Fruit fly (Drosophila melanogaster) whole organism, embryonic: ENCODE results near the gene CG31636.

ENCODE experiments used
- Asciz ChIP-seq: fragments of 200-800 bp; sonication (Bioruptor generic); optimal IDR thresholded peaks from 2 replicates; lab custom pipeline; 2017; ENCODE audit warnings: missing biosample characterization, mild to moderate bottlenecking, missing genetic modification characterization, missing genetic modification reagents
- Atf3 ChIP-seq: fragments of 200-800 bp; sonication (Bioruptor generic); optimal IDR thresholded peaks from 3 replicates; lab custom pipeline; 2016; ENCODE audit warnings: missing biosample characterization, missing genetic modification characterization
- C15 ChIP-seq: fragments of 200-800 bp; sonication (Bioruptor generic); IDR thresholded peaks from 3 replicates; pipeline ENCODE4 v1.3.6; 2022; ENCODE audit warnings: missing biosample characterization, missing genetic modification characterization
- CG10959 ChIP-seq: fragments of 200-800 bp; sonication (Bioruptor generic); IDR thresholded peaks from 2 replicates; pipeline ENCODE4 v1.3.6; 2022; ENCODE audit warnings: missing biosample characterization, missing genetic modification characterization
- CG11456 ChIP-seq: fragments of 200-800 bp; sonication (Bioruptor generic); IDR thresholded peaks from 3 replicates; pipeline ENCODE4 v1.3.6; 2022; ENCODE audit warnings: missing biosample characterization, missing genetic modification characterization
- CG12219 ChIP-seq: fragments of 200-800 bp; sonication (Bioruptor generic); optimal IDR thresholded peaks from 3 replicates; lab custom pipeline; 2018; ENCODE audit warnings: missing biosample characterization, mild to moderate bottlenecking, missing genetic modification characterization
- CG14710 ChIP-seq: fragments of 200-800 bp; sonication (Bioruptor generic); optimal IDR thresholded peaks from 3 replicates; lab custom pipeline; 2019; ENCODE audit warnings: missing biosample characterization, mild to moderate bottlenecking, missing genetic modification characterization, moderate library complexity
- CG14860 ChIP-seq: fragments of 200-800 bp; sonication (Bioruptor generic); IDR thresholded peaks from 3 replicates; pipeline ENCODE4 v1.3.6; 2022; ENCODE audit warnings: missing biosample characterization, missing genetic modification characterization; ENCODE audit not compliant: partially characterized antibody
- CG15073 ChIP-seq: fragments of 200-800 bp; sonication (Bioruptor generic); optimal IDR thresholded peaks from 2 replicates; lab custom pipeline; 2016; ENCODE audit warnings: missing biosample characterization, missing genetic modification characterization
- CG16813 ChIP-seq: fragments of 200-800 bp; sonication (Bioruptor generic); IDR thresholded peaks from 3 replicates; pipeline ENCODE4 v1.3.6; 2022; ENCODE audit warnings: missing biosample characterization, missing genetic modification characterization; ENCODE audit not compliant: partially characterized antibody
- CG17568 ChIP-seq: fragments of 200-800 bp; sonication (Bioruptor generic); optimal IDR thresholded peaks from 2 replicates; lab custom pipeline; 2018; ENCODE audit warnings: missing biosample characterization, mild to moderate bottlenecking, missing genetic modification characterization, moderate library complexity
- CG1832 ChIP-seq: fragments of 200-800 bp; sonication (Bioruptor generic); optimal IDR thresholded peaks from 2 replicates; lab custom pipeline; 2017; ENCODE audit warnings: missing biosample characterization, mild to moderate bottlenecking, missing genetic modification characterization, inconsistent platforms
- CG18764 ChIP-seq: fragments of 200-800 bp; sonication (Bioruptor generic); optimal IDR thresholded peaks from 3 replicates; lab custom pipeline; 2016; ENCODE audit warnings: missing biosample characterization, missing genetic modification characterization
- CG2678 ChIP-seq: fragments of 200-800 bp; sonication (Bioruptor generic); optimal IDR thresholded peaks from 3 replicates; lab custom pipeline; 2019; ENCODE audit warnings: missing biosample characterization, mild to moderate bottlenecking, missing genetic modification characterization, moderate library complexity
- CG2889 ChIP-seq: fragments of 200-800 bp; sonication (Bioruptor generic); IDR thresholded peaks from 3 replicates; pipeline ENCODE4 v1.3.6; 2022; ENCODE audit warnings: missing biosample characterization, missing genetic modification characterization
- CG30431 ChIP-seq: fragments of 200-800 bp; sonication (Bioruptor generic); optimal IDR thresholded peaks from 2 replicates; lab custom pipeline; 2017; ENCODE audit warnings: missing biosample characterization, missing genetic modification characterization
- CG34376 ChIP-seq: fragments of 200-800 bp; sonication (Bioruptor generic); optimal IDR thresholded peaks from 2 replicates; lab custom pipeline; 2018; ENCODE audit warnings: missing biosample characterization, mild to moderate bottlenecking, missing genetic modification characterization
- CG3847 ChIP-seq: fragments of 200-800 bp; sonication (Bioruptor generic); IDR thresholded peaks from 2 replicates; pipeline ENCODE4 v1.3.6; 2022; ENCODE audit warnings: missing biosample characterization, missing genetic modification characterization
- CG4707 ChIP-seq: fragments of 200-800 bp; sonication (Bioruptor generic); optimal IDR thresholded peaks from 2 replicates; lab custom pipeline; 2018; ENCODE audit warnings: missing biosample characterization, mild to moderate bottlenecking, missing genetic modification characterization, moderate library complexity
- CG5180 ChIP-seq: fragments of 200-800 bp; sonication (Bioruptor generic); optimal IDR thresholded peaks from 3 replicates; lab custom pipeline; 2017; ENCODE audit warnings: missing biosample characterization, missing genetic modification characterization, mild to moderate bottlenecking, moderate library complexity, missing genetic modification reagents
- CG6683 ChIP-seq: fragments of 200-800 bp; sonication (Bioruptor generic); optimal IDR thresholded peaks from 2 replicates; lab custom pipeline; 2017; ENCODE audit warnings: missing biosample characterization, mild to moderate bottlenecking, missing genetic modification characterization, missing genetic modification reagents
- CG8924 ChIP-seq: fragments of 200-800 bp; optimal IDR thresholded peaks from 3 replicates; lab custom pipeline; 2019; ENCODE audit warnings: missing biosample characterization, mild to moderate bottlenecking, missing genetic modification characterization, moderate library complexity
- Doc3 ChIP-seq: fragments of 200-800 bp; sonication (Bioruptor generic); IDR thresholded peaks from 3 replicates; pipeline ENCODE4 v1.3.6; 2022; ENCODE audit warnings: missing biosample characterization, missing genetic modification characterization; ENCODE audit not compliant: partially characterized antibody
- HLH54F ChIP-seq: fragments of 200-800 bp; sonication (Bioruptor generic); optimal IDR thresholded peaks from 3 replicates; lab custom pipeline; 2016; ENCODE audit warnings: missing biosample characterization, missing genetic modification characterization
- HmgD ChIP-seq: fragments of 200-800 bp; sonication (Bioruptor generic); optimal IDR thresholded peaks from 3 replicates; lab custom pipeline; 2016; ENCODE audit warnings: missing biosample characterization, missing genetic modification characterization
- Mad ChIP-seq: fragments of 200-800 bp; sonication (Bioruptor generic); optimal IDR thresholded peaks from 2 replicates; lab custom pipeline; 2016; ENCODE audit warnings: missing biosample characterization, missing genetic modification characterization
- Sox100B ChIP-seq: fragments of 200-800 bp; sonication (Bioruptor generic); optimal IDR thresholded peaks from 3 replicates; lab custom pipeline; 2018; ENCODE audit warnings: missing biosample characterization, mild to moderate bottlenecking, missing genetic modification characterization
- ab ChIP-seq: fragments of 200-800 bp; sonication (Bioruptor generic); optimal IDR thresholded peaks from 2 replicates; lab custom pipeline; 2016; ENCODE audit warnings: missing biosample characterization, missing genetic modification characterization
- bowl ChIP-seq: fragments of 200-800 bp; sonication (Bioruptor generic); IDR thresholded peaks from 2 replicates; pipeline ENCODE4 v1.3.6; 2022; ENCODE audit warnings: missing biosample characterization, missing genetic modification characterization
- chinmo ChIP-seq: fragments of 200-800 bp; sonication (Bioruptor generic); IDR thresholded peaks from 4 replicates; pipeline ENCODE4 v1.3.6; 2022; ENCODE audit warnings: missing biosample characterization, missing genetic modification characterization; ENCODE audit not compliant: partially characterized antibody
- crp ChIP-seq, 2 experiments: fragments of 200-800 bp; sonication (Bioruptor generic); optimal IDR thresholded peaks; 2 replicates in 1 of 2; 3 replicates in 1 of 2; lab custom pipeline; 2017; ENCODE audit warnings: missing biosample characterization in 2 of 2, missing genetic modification characterization in 2 of 2, mild to moderate bottlenecking in 1 of 2, moderate library complexity in 1 of 2
- da ChIP-seq: fragments of 200-800 bp; sonication (Bioruptor generic); optimal IDR thresholded peaks from 2 replicates; lab custom pipeline; 2016; ENCODE audit warnings: missing biosample characterization, missing genetic modification characterization
- dimm ChIP-seq: fragments of 200-800 bp; sonication (Bioruptor generic); IDR thresholded peaks from 2 replicates; pipeline ENCODE4 v1.3.6; 2022; ENCODE audit warnings: missing biosample characterization, missing genetic modification characterization
- dysf ChIP-seq: fragments of 200-800 bp; sonication (Bioruptor generic); IDR thresholded peaks from 3 replicates; pipeline ENCODE4 v1.3.6; 2022; ENCODE audit warnings: missing biosample characterization, missing genetic modification characterization
- ftz-f1 ChIP-seq: fragments of 200-800 bp; sonication (Bioruptor generic); optimal IDR thresholded peaks from 2 replicates; lab custom pipeline; 2016; ENCODE audit warnings: missing biosample characterization, missing genetic modification characterization
- fu2 ChIP-seq: fragments of 200-800 bp; sonication (Bioruptor generic); optimal IDR thresholded peaks from 2 replicates; lab custom pipeline; 2016; ENCODE audit warnings: missing biosample characterization, missing genetic modification characterization
- grn ChIP-seq: fragments of 200-800 bp; sonication (Bioruptor generic); optimal IDR thresholded peaks from 3 replicates; lab custom pipeline; 2017; ENCODE audit warnings: missing biosample characterization, missing genetic modification characterization
- h ChIP-seq: fragments of >200 bp; optimal IDR thresholded peaks from 2 replicates; lab custom pipeline; 2017
- her ChIP-seq: fragments of 200-800 bp; sonication (Bioruptor generic); optimal IDR thresholded peaks from 2 replicates; lab custom pipeline; 2016; ENCODE audit warnings: missing biosample characterization, missing genetic modification characterization
- knrl ChIP-seq: fragments of 200-800 bp; sonication (Bioruptor generic); IDR thresholded peaks from 3 replicates; pipeline ENCODE4 v1.3.6; 2022; ENCODE audit warnings: missing biosample characterization, missing genetic modification characterization; ENCODE audit not compliant: partially characterized antibody
- nerfin-1 ChIP-seq: fragments of 200-800 bp; sonication (Bioruptor generic); optimal IDR thresholded peaks from 3 replicates; lab custom pipeline; 2019; ENCODE audit warnings: missing biosample characterization, mild to moderate bottlenecking, missing genetic modification characterization, moderate library complexity
- nerfin-2 ChIP-seq: fragments of 200-800 bp; sonication (Bioruptor generic); IDR thresholded peaks from 2 replicates; pipeline ENCODE4 v1.3.6; 2022; ENCODE audit warnings: missing biosample characterization, missing genetic modification characterization; ENCODE audit not compliant: partially characterized antibody
- pho ChIP-seq: fragments of 200-800 bp; sonication (Bioruptor generic); optimal IDR thresholded peaks from 2 replicates; lab custom pipeline; 2016; ENCODE audit warnings: missing biosample characterization, missing genetic modification characterization
- phol ChIP-seq: fragments of 200-800 bp; sonication (Bioruptor generic); optimal IDR thresholded peaks from 3 replicates; lab custom pipeline; 2018; ENCODE audit warnings: missing biosample characterization, mild to moderate bottlenecking, missing genetic modification characterization, moderate library complexity
- pum ChIP-seq: fragments of 200-800 bp; sonication (Bioruptor generic); optimal IDR thresholded peaks from 2 replicates; lab custom pipeline; 2016; ENCODE audit warnings: missing biosample characterization, missing genetic modification characterization
- sd ChIP-seq: fragments of 200-800 bp; sonication (Bioruptor generic); optimal IDR thresholded peaks from 3 replicates; lab custom pipeline; 2018; ENCODE audit warnings: missing biosample characterization, mild to moderate bottlenecking, missing genetic modification characterization, moderate library complexity
- sima ChIP-seq: fragments of 200-800 bp; sonication (Bioruptor generic); optimal IDR thresholded peaks from 2 replicates; lab custom pipeline; 2016; ENCODE audit warnings: missing biosample characterization, missing genetic modification characterization
- toy ChIP-seq: fragments of 200-800 bp; sonication (Bioruptor generic); IDR thresholded peaks from 2 replicates; pipeline ENCODE4 v1.3.6; 2022; ENCODE audit warnings: missing biosample characterization, missing genetic modification characterization
- unc-4 ChIP-seq: fragments of 200-800 bp; sonication (Bioruptor generic); IDR thresholded peaks from 2 replicates; pipeline ENCODE4 v1.3.6; 2022; ENCODE audit warnings: missing biosample characterization, missing genetic modification characterization; ENCODE audit not compliant: partially characterized antibody
- wdn ChIP-seq: fragments of 200-800 bp; sonication (Bioruptor generic); IDR thresholded peaks from 2 replicates; pipeline ENCODE4 v1.3.6; 2022; ENCODE audit warnings: missing biosample characterization, missing genetic modification characterization
- z ChIP-seq: fragments of 200-800 bp; sonication (Bioruptor generic); IDR thresholded peaks from 3 replicates; pipeline ENCODE4 v1.3.6; 2022; ENCODE audit warnings: missing biosample characterization, missing genetic modification characterization
- zen ChIP-seq: fragments of 200-800 bp; sonication (Bioruptor generic); optimal IDR thresholded peaks from 3 replicates; lab custom pipeline; 2018; ENCODE audit warnings: missing biosample characterization, mild to moderate bottlenecking, missing genetic modification characterization, moderate library complexity

The CG31636 gene

dm6 chr2L:6700742-6701141 lies 42.8 kb upstream of the CG31636 start (continued):
- no peak for TF ChIP-seq CG34376
- TF ChIP-seq h (lab: Kevin White, UChicago): no peak
- TF ChIP-seq ftz-f1 (GFP tag; lab: Kevin White, UChicago): no peak
- TF ChIP-seq zen (tag; lab: Kevin White, UChicago): peak; percentile 92
- peak; percentile 14 for TF ChIP-seq grn (GFP tag; lab: Kevin White, UChicago)
- no peak for TF ChIP-seq nerfin-1 (tag; lab: Kevin White, UChicago)
- no peak for TF ChIP-seq pum (GFP tag; lab: Kevin White, UChicago)
- TF ChIP-seq CG10959 (GFP tag; lab: Robert Waterston, UW): 0 out of 2 replicates have a peak, but pooled peaks have one; percentile 7
- TF ChIP-seq Asciz: peak; percentile 36
- peak; percentile 33 for TF ChIP-seq CG2678 (tag; lab: Kevin White, UChicago)
- TF ChIP-seq CG5180 (GFP tag; lab: Kevin White, UChicago): peak; percentile 7
- no peak for TF ChIP-seq CG3847 (GFP tag; lab: Robert Waterston, UW)
- no peak for TF ChIP-seq fu2 (GFP tag; lab: Kevin White, UChicago)
- TF ChIP-seq nerfin-2 (GFP tag; lab: Robert Waterston, UW): no peak
- no peak for TF ChIP-seq phol (tag; lab: Kevin White, UChicago)
- no peak for TF ChIP-seq Doc3
- no peak for TF ChIP-seq CG15073 (GFP tag; lab: Kevin White, UChicago)
- TF ChIP-seq da (GFP tag; lab: Kevin White, UChicago): no peak
- TF ChIP-seq HLH54F: no peak
- no peak for TF ChIP-seq CG6683 (GFP tag; lab: Kevin White, UChicago)
- TF ChIP-seq crp (GFP tag; optimal IDR thresholded peaks at IDR 0.05; lab: Kevin White, UChicago): no peak
- no peak for TF ChIP-seq dysf (GFP tag; lab: Robert Waterston, UW)
- no peak for TF ChIP-seq sima (GFP tag; lab: Kevin White, UChicago)
- no peak for TF ChIP-seq sd
- no peak for TF ChIP-seq CG18764
- TF ChIP-seq CG12219 (GFP tag; lab: Kevin White, UChicago): peak; percentile 27
- TF ChIP-seq bowl (GFP tag; lab: Robert Waterston, UW): no peak
- TF ChIP-seq z (GFP tag; lab: Robert Waterston, UW): no peak
- no peak for TF ChIP-seq pho (GFP tag; lab: Kevin White, UChicago)
- TF ChIP-seq ab: no peak
- TF ChIP-seq Mad: no peak
- no peak for TF ChIP-seq knrl (GFP tag; lab: Robert Waterston, UW)
- no peak for TF ChIP-seq dimm
- no peak for TF ChIP-seq CG11456 (GFP tag; lab: Robert Waterston, UW)
- TF ChIP-seq CG4707: no peak
- TF ChIP-seq CG30431 (GFP tag; lab: Kevin White, UChicago): peak; percentile 2
- TF ChIP-seq CG17568 (GFP tag; lab: Kevin White, UChicago): peak; percentile 67
- TF ChIP-seq her (GFP tag; lab: Kevin White, UChicago): peak; percentile 48
- peak; percentile 71 for TF ChIP-seq CG8924
- TF ChIP-seq HmgD (GFP tag; lab: Kevin White, UChicago): no peak
- no peak for TF ChIP-seq wdn
- no peak for TF ChIP-seq chinmo (GFP tag; lab: Robert Waterston, UW)
- no peak for TF ChIP-seq Sox100B (GFP tag; lab: Kevin White, UChicago)
- no peak for TF ChIP-seq unc-4
- TF ChIP-seq C15: no peak
- TF ChIP-seq CG14860 (GFP tag; lab: Robert Waterston, UW): no peak
- TF ChIP-seq toy (GFP tag; lab: Robert Waterston, UW): no peak
- no peak for TF ChIP-seq CG2889
- TF ChIP-seq CG1832 (GFP tag; lab: Kevin White, UChicago): no peak
- peak; percentile 34 for TF ChIP-seq Atf3 (GFP tag; lab: Kevin White, UChicago)
- TF ChIP-seq CG14710: peak; percentile 57
- no peak for TF ChIP-seq CG16813 (GFP tag; lab: Robert Waterston, UW)
